Worm (Caenorhabditis elegans) whole organism, young adult: ENCODE measurements around the gene F08D12.2.
A peak's percentile ranks its signal among the peaks of the same experiment; 100 is the strongest.

Experiments
- C06A6.2 ChIP-seq: fragments of 200-800 bp; sonication (Bioruptor generic); conservative IDR thresholded peaks from 2 replicates; pipeline ENCODE4 v1.3.6; 2022; ENCODE audit warnings: missing genetic modification characterization, missing compliant biosample characterization
- F22D6.2 ChIP-seq: sonication (generic microtip); optimal IDR thresholded peaks from 2 replicates; lab custom pipeline; 2016; ENCODE audit warnings: mild to moderate bottlenecking, missing genetic modification characterization, missing compliant biosample characterization
- F23B12.7 ChIP-seq: sonication (generic microtip); optimal IDR thresholded peaks from 2 replicates; lab custom pipeline; 2017; ENCODE audit warnings: missing genetic modification characterization, mild to moderate bottlenecking, missing compliant biosample characterization, antibody characterized with exemption, moderate library complexity; ENCODE audit not compliant: insufficient read depth
- F37B4.10 ChIP-seq: fragments of 200-800 bp; sonication (Bioruptor generic); IDR thresholded peaks from 2 replicates; pipeline ENCODE4 v1.3.6; 2022; ENCODE audit warnings: missing genetic modification characterization, missing compliant biosample characterization
- F52B5.7 ChIP-seq: sonication (generic microtip); optimal IDR thresholded peaks from 2 replicates; lab custom pipeline; 2016; ENCODE audit warnings: mild to moderate bottlenecking, missing genetic modification characterization, missing compliant biosample characterization
- F57A8.1 ChIP-seq: fragments of 200-800 bp; sonication (Bioruptor generic); optimal IDR thresholded peaks from 2 replicates; lab custom pipeline; 2018; ENCODE audit warnings: mild to moderate bottlenecking, missing genetic modification characterization, moderate library complexity, missing compliant biosample characterization
- K12H6.12 ChIP-seq: fragments of 200-800 bp; sonication (Bioruptor generic); optimal IDR thresholded peaks from 2 replicates; lab custom pipeline; 2018; ENCODE audit warnings: mild to moderate bottlenecking, missing genetic modification characterization, missing compliant biosample characterization
- T07F8.4 ChIP-seq: sonication (generic microtip); optimal IDR thresholded peaks from 2 replicates; lab custom pipeline; 2016; ENCODE audit warnings: mild to moderate bottlenecking, missing genetic modification characterization, moderate library complexity, missing compliant biosample characterization
- Y53F4B.3 ChIP-seq: fragments of 200-800 bp; sonication (Bioruptor generic); IDR thresholded peaks from 2 replicates; pipeline ENCODE4 v1.3.6; 2022; ENCODE audit warnings: missing genetic modification reagents, missing genetic modification characterization, missing compliant biosample characterization
- ama-1 ChIP-seq, 3 experiments: fragments of 150-350 bp in 1 of 3; sonication (generic microtip) in 2 of 3; optimal IDR thresholded peaks; 2 replicates each; lab custom pipeline; 2014 to 2018; ENCODE audit warnings: missing biosample characterization in 2 of 3, missing genetic modification characterization in 2 of 3, missing genetic modification reagents in 2 of 3
- aptf-3 ChIP-seq: fragments of 200-800 bp; sonication (Bioruptor generic); IDR thresholded peaks from 2 replicates; pipeline ENCODE4 v1.3.6; 2022; ENCODE audit warnings: missing genetic modification characterization, missing compliant biosample characterization
- bed-1 ChIP-seq: fragments of 200-800 bp; sonication (Bioruptor generic); IDR thresholded peaks from 2 replicates; pipeline ENCODE4 v1.3.6; 2022; ENCODE audit warnings: missing genetic modification reagents, missing genetic modification characterization, missing compliant biosample characterization
- bed-2 ChIP-seq: fragments of 200-800 bp; sonication (Bioruptor generic); IDR thresholded peaks from 2 replicates; pipeline ENCODE4 v1.3.6; 2022; ENCODE audit warnings: missing genetic modification reagents, missing genetic modification characterization, missing compliant biosample characterization
- ceh-91 ChIP-seq: fragments of 200-800 bp; sonication (Bioruptor generic); IDR thresholded peaks from 2 replicates; pipeline ENCODE4 v1.3.6; 2022; ENCODE audit warnings: missing genetic modification reagents, missing genetic modification characterization, missing compliant biosample characterization
- dox-1 ChIP-seq: fragments of 200-800 bp; sonication (Bioruptor generic); IDR thresholded peaks from 2 replicates; pipeline ENCODE4 v1.3.6; 2022; ENCODE audit warnings: missing genetic modification reagents, missing genetic modification characterization, missing compliant biosample characterization
- dpff-1 ChIP-seq: sonication (generic microtip); optimal IDR thresholded peaks from 2 replicates; lab custom pipeline; 2017; ENCODE audit warnings: mild to moderate bottlenecking, missing genetic modification characterization, missing compliant biosample characterization
- dpl-1 ChIP-seq: fragments of 150-350 bp; optimal IDR thresholded peaks from 2 replicates; lab custom pipeline; 2014; ENCODE audit warnings: missing biosample characterization, missing genetic modification reagents, missing genetic modification characterization
- egrh-3 ChIP-seq: fragments of 200-800 bp; sonication (Bioruptor generic); IDR thresholded peaks from 2 replicates; pipeline ENCODE4 v1.3.6; 2022; ENCODE audit warnings: missing genetic modification reagents, missing genetic modification characterization, missing compliant biosample characterization
- fkh-3 ChIP-seq: sonication (generic microtip); optimal IDR thresholded peaks from 2 replicates; lab custom pipeline; 2016; ENCODE audit warnings: mild to moderate bottlenecking, missing genetic modification characterization, missing compliant biosample characterization
- him-1 ChIP-seq: sonication (generic microtip); optimal IDR thresholded peaks from 2 replicates; lab custom pipeline; 2016; ENCODE audit warnings: missing genotype, missing genetic modification reagents, missing genetic modification characterization, missing compliant biosample characterization
- hmg-1.2 ChIP-seq: fragments of 200-800 bp; sonication (Bioruptor generic); IDR thresholded peaks from 2 replicates; pipeline ENCODE4 v1.3.6; 2022; ENCODE audit warnings: missing genetic modification reagents, missing genetic modification characterization, missing compliant biosample characterization
- hmg-20 ChIP-seq: fragments of 200-800 bp; sonication (Bioruptor generic); IDR thresholded peaks from 2 replicates; pipeline ENCODE4 v1.3.6; 2022; ENCODE audit warnings: missing genetic modification reagents, missing genetic modification characterization, missing compliant biosample characterization
- lin-40 ChIP-seq: sonication (generic microtip); optimal IDR thresholded peaks from 2 replicates; lab custom pipeline; 2016; ENCODE audit warnings: missing genetic modification characterization, mild to moderate bottlenecking, missing compliant biosample characterization, missing genotype, missing genetic modification reagents
- madf-10 ChIP-seq: sonication (generic microtip); optimal IDR thresholded peaks from 2 replicates; lab custom pipeline; 2016; ENCODE audit warnings: mild to moderate bottlenecking, missing genetic modification characterization, missing compliant biosample characterization
- madf-8 ChIP-seq: fragments of 200-800 bp; sonication (Bioruptor generic); conservative IDR thresholded peaks from 2 replicates; pipeline ENCODE4 v1.3.6; 2022; ENCODE audit warnings: missing genetic modification reagents, missing genetic modification characterization, missing compliant biosample characterization
- mcd-1 ChIP-seq: fragments of 200-800 bp; sonication (Bioruptor generic); IDR thresholded peaks from 2 replicates; pipeline ENCODE4 v1.3.6; 2022; ENCODE audit warnings: missing genetic modification reagents, missing genetic modification characterization, missing compliant biosample characterization
- mxl-1 ChIP-seq: sonication (generic microtip); optimal IDR thresholded peaks from 2 replicates; lab custom pipeline; 2016; ENCODE audit warnings: missing genetic modification characterization, missing compliant biosample characterization
- nfya-1 ChIP-seq: sonication (generic microtip); optimal IDR thresholded peaks from 2 replicates; lab custom pipeline; 2017; ENCODE audit warnings: antibody characterized with exemption, missing compliant biosample characterization, missing genetic modification characterization, borderline replicate concordance; ENCODE audit not compliant: insufficient read depth
- nhr-80 ChIP-seq: sonication (generic microtip); optimal IDR thresholded peaks from 2 replicates; lab custom pipeline; 2016; ENCODE audit warnings: missing genetic modification characterization, missing compliant biosample characterization
- rcor-1 ChIP-seq: fragments of 200-800 bp; sonication (Bioruptor generic); IDR thresholded peaks from 2 replicates; pipeline ENCODE4 v1.3.6; 2022; ENCODE audit warnings: missing genetic modification reagents, missing genetic modification characterization, missing compliant biosample characterization
- sdz-38 ChIP-seq: sonication (generic microtip); optimal IDR thresholded peaks from 2 replicates; lab custom pipeline; 2016; ENCODE audit warnings: missing genotype, missing genetic modification characterization, missing compliant biosample characterization
- sea-2 ChIP-seq: fragments of 200-800 bp; sonication (Bioruptor generic); IDR thresholded peaks from 2 replicates; pipeline ENCODE4 v1.3.6; 2022; ENCODE audit warnings: missing genetic modification characterization, missing compliant biosample characterization
- snpc-1.1 ChIP-seq: sonication (generic microtip); optimal IDR thresholded peaks from 2 replicates; lab custom pipeline; 2017; ENCODE audit warnings: missing genetic modification characterization, mild to moderate bottlenecking, missing compliant biosample characterization, antibody characterized with exemption, moderate library complexity, missing genotype, missing genetic modification reagents; ENCODE audit not compliant: insufficient read depth
- snpc-4 ChIP-seq, 5 experiments: fragments of 150-350 bp in 1 of 5; sonication (generic microtip) in 4 of 5; optimal IDR thresholded peaks; 2 replicates each; lab custom pipeline; 2014 to 2018; ENCODE audit warnings: missing genetic modification characterization in 5 of 5, missing biosample characterization in 3 of 5, antibody characterized with exemption in 2 of 5, mild to moderate bottlenecking in 2 of 5, missing compliant biosample characterization in 2 of 5, missing genotype in 2 of 5, moderate library complexity in 2 of 5, missing genetic modification reagents in 1 of 5
- tbp1 ChIP-seq: fragments of 200-800 bp; sonication (Bioruptor generic); optimal IDR thresholded peaks from 2 replicates; lab custom pipeline; 2018; ENCODE audit warnings: mild to moderate bottlenecking, missing genetic modification characterization, missing compliant biosample characterization
- unc-62 ChIP-seq: fragments of 150-350 bp; optimal IDR thresholded peaks from 2 replicates; lab custom pipeline; 2014; ENCODE audit warnings: missing biosample characterization, missing genetic modification reagents, missing genetic modification characterization
- zfh-2 ChIP-seq: fragments of 200-800 bp; sonication (Bioruptor generic); conservative IDR thresholded peaks from 2 replicates; pipeline ENCODE4 v1.3.6; 2022; ENCODE audit warnings: missing genetic modification reagents, missing genetic modification characterization, missing compliant biosample characterization
- zim-3 ChIP-seq: sonication (generic microtip); optimal IDR thresholded peaks from 2 replicates; lab custom pipeline; 2017; ENCODE audit warnings: mild to moderate bottlenecking, missing genetic modification characterization, moderate library complexity, missing compliant biosample characterization
- ztf-3 ChIP-seq: fragments of 200-800 bp; sonication (Bioruptor generic); optimal IDR thresholded peaks from 2 replicates; lab custom pipeline; 2018; ENCODE audit warnings: mild to moderate bottlenecking, missing genetic modification characterization, missing compliant biosample characterization
- ztf-6 ChIP-seq: fragments of 200-800 bp; sonication (Bioruptor generic); IDR thresholded peaks from 2 replicates; pipeline ENCODE4 v1.3.6; 2022; ENCODE audit warnings: missing genetic modification reagents, missing genetic modification characterization, missing compliant biosample characterization

F08D12.2 gene

ce11 chrII:2736938-2737337, 44.5 kb upstream of the F08D12.2 start (continued):
- TF ChIP-seq snpc-4 (GFP tag; optimal IDR thresholded peaks at IDR 0.05; lab: Kevin White, UChicago) (no peak), snpc-4 (tag; optimal IDR thresholded peaks at IDR 0.05; lab: Kevin White, UChicago) (peak in 2 of 4 experiments; percentile 30 to 66), ama-1 (optimal IDR thresholded peaks at IDR 0.05; lab: Kevin White, UChicago) (no peak), ama-1 (GFP tag; optimal IDR thresholded peaks at IDR 0.05; lab: Kevin White, UChicago) (no peak), lin-40 (tag; lab: Kevin White, UChicago) (no peak)
- TF ChIP-seq, all 124 proteins: peak for 5

- TF ChIP-seq F22D6.2 (no peak), mcd-1 (GFP tag; lab: Robert Waterston, UW) (no peak), him-1 (tag; lab: Kevin White, UChicago) (no peak), T07F8.4 (tag; lab: Kevin White, UChicago) (no peak), madf-10 (no peak), F57A8.1 (GFP tag; lab: Kevin White, UChicago) (no peak), aptf-3 (GFP tag; lab: Robert Waterston, UW) (no peak), sdz-38 (tag; lab: Kevin White, UChicago) (no peak), rcor-1 (GFP tag; lab: Robert Waterston, UW) (no peak), F23B12.7 (tag; lab: Kevin White, UChicago) (no peak), unc-62 (GFP tag; lab: Kevin White, UChicago) (no peak), ztf-3 (GFP tag; lab: Kevin White, UChicago) (no peak), ceh-91 (GFP tag; lab: Robert Waterston, UW) (no peak), fkh-3 (tag; lab: Kevin White, UChicago) (no peak)
Measured at ce11 chrII:2739619-2740018, 41.8 kb upstream of the F08D12.2 start, which contains the start of gene T05A8.6. TSS of gene T05A8.6 (minus strand) at chrII:2739719.

ce11 chrII:2741405-2741804, 40.0 kb upstream of the F08D12.2 start:
- TF ChIP-seq tbp1 (GFP tag; lab: Kevin White, UChicago), result no peak
- no peak for TF ChIP-seq sea-2
- TF ChIP-seq F52B5.7 (tag; lab: Kevin White, UChicago), result peak; percentile 52
- TF ChIP-seq madf-8 (GFP tag; lab: Robert Waterston, UW), result no peak
- 0 out of 2 replicates have a peak, but pooled peaks have one; percentile 4 for TF ChIP-seq F37B4.10 (GFP tag; lab: Robert Waterston, UW)
- no peak for TF ChIP-seq nhr-80 (tag; lab: Kevin White, UChicago)
- no peak for TF ChIP-seq C06A6.2
- TF ChIP-seq F57A8.1 (GFP tag; lab: Kevin White, UChicago), result peak; percentile 29
- TF ChIP-seq zfh-2 (GFP tag; lab: Robert Waterston, UW), result peak; percentile 89
- no peak for TF ChIP-seq bed-2
- TF ChIP-seq hmg-20 (GFP tag; lab: Robert Waterston, UW), result no peak
- TF ChIP-seq dox-1, result 0 out of 2 replicates have a peak, but pooled peaks have one; percentile 9
- TF ChIP-seq egrh-3, result peak; percentile 91
- TF ChIP-seq nfya-1, result no peak
- TF ChIP-seq dpl-1, result no peak
- TF ChIP-seq, all 124 proteins: peak for 6

ce11 chrII:2742251-2742650, 39.2 kb upstream of the F08D12.2 start, which contains the start of gene T05A8.7:
TSS of gene T05A8.7 (minus strand) at chrII:2742351.
- no peak for TF ChIP-seq Y53F4B.3 (GFP tag; lab: Robert Waterston, UW)
- no peak for TF ChIP-seq dpff-1 (tag; lab: Kevin White, UChicago)
- no peak for TF ChIP-seq ztf-6
- TF ChIP-seq hmg-1.2, result no peak
- TF ChIP-seq zim-3 (tag; lab: Kevin White, UChicago), result no peak
- TF ChIP-seq bed-1, result no peak
- no peak for TF ChIP-seq K12H6.12 (tag; lab: Kevin White, UChicago)
- TF ChIP-seq snpc-1.1 (tag; lab: Kevin White, UChicago), result no peak
- no peak for TF ChIP-seq mxl-1 (tag; lab: Kevin White, UChicago)
